Fruit fly (Drosophila melanogaster): ENCODE results near the gene CG2217.

DNA sequence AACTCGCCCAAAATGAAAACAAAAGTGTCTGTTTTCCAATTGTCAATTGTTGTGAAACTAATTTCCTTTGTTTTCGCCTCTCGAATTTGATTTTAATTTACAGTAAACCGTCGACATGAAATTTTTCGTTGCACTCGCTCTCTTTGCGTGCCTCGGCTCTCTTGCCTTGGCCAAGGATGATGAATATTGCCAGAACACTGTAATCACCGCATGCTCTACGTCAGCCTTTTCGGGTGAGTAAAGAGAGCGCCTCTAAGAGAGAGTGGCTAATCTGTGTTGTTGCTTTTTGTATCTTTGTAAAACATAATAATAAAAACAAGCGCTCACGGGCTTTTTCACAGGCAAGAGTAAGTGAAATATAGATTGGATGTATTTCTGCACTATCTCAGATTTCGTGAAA is 33.7 kb downstream of the CG2217 start:
- TF ChIP-seq ttk (optimal IDR thresholded peaks at IDR 0.05): no peak
- no peak for TF ChIP-seq psq (optimal IDR thresholded peaks at IDR 0.05)
- TF ChIP-seq insv (optimal IDR thresholded peaks at IDR 0.05): no peak
- no peak for TF ChIP-seq h (optimal IDR thresholded peaks at IDR 0.05)
